Worm (Caenorhabditis elegans) whole organism, L4/young adult: ENCODE data around the gene Y45F10D.6.

Source experiments
- W03F9.2 ChIP-seq: fragments of 150-350 bp; optimal IDR thresholded peaks from 2 replicates; lab custom pipeline; 2014; ENCODE audit warnings: missing biosample characterization, missing genetic modification characterization
- dao-5 ChIP-seq: sonication (generic microtip); optimal IDR thresholded peaks from 2 replicates; lab custom pipeline; 2016; ENCODE audit warnings: missing genotype, missing genetic modification characterization, moderate library complexity, missing compliant biosample characterization
- him-1 ChIP-seq: sonication (generic microtip); optimal IDR thresholded peaks from 2 replicates; lab custom pipeline; 2016; ENCODE audit warnings: missing genotype, missing genetic modification reagents, missing genetic modification characterization, missing compliant biosample characterization

Gene Y45F10D.6

DNA sequence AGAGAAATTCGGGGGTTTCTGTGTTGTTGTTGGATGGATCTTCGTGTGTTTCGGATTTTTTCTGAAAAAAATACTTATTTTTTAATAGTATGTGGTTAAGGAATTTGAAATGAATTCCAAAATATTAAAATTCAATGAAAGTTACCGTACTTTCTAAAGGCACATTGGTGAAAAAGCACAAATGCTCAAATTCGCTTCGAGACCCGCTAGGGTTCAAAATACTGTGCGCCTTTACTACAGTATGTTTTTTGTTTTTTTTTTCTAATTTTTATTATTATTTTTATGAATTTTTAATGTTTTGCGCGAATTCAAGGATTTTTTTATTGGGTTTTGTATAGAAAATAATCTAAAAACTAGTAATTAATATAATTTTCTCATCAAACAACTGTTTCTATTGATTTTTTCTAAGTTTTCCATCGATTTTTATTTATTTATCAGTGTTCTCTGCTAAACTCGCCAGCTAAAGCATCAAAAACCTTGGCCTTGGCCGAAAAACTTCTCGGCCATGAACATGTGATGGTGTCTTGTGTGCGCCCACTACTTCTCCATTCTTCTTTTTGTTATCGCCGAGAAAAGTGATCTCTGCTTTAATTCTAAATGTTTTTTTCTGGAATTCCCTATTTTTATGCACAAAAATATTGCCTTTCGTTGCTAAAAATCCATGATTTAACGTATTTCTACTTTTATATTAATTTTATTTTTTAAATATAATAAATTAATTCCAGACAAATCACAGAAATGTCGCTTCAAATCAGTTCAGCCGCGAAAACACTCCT is 14.3 kb downstream of the Y45F10D.6 start, which contains the start of gene iscu-1:
Gene iscu-1 (plus strand): TSS at position 726 of the 776 bp plus-strand sequence.
- peak; percentile 29 for TF ChIP-seq W03F9.2 (tag; lab: Kevin White, UChicago)
- no peak for TF ChIP-seq dao-5 (tag; lab: Kevin White, UChicago)

DNA sequence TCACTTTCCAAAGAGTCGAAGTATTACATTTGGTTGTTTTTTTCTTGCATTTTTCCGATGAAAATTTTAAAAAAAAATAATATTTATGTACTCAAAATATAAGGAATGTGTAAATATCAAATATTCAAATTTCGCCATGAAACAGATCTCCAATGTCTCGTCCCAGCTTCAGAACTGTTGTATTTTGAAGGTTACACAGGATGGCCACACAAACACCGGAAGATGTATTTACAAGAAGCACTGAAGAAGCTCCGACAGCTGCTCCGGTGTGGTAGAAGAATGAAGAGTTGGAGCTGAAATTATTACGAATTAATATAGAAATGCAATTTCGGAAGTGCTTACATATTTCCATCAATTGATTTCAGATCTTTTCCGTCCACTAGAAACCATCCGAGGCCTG is 15.4 kb downstream of the Y45F10D.6 start:
- TF ChIP-seq dao-5 (tag; lab: Kevin White, UChicago) (no peak), him-1 (tag; lab: Kevin White, UChicago) (no peak), W03F9.2 (tag; lab: Kevin White, UChicago) (no peak)

DNA sequence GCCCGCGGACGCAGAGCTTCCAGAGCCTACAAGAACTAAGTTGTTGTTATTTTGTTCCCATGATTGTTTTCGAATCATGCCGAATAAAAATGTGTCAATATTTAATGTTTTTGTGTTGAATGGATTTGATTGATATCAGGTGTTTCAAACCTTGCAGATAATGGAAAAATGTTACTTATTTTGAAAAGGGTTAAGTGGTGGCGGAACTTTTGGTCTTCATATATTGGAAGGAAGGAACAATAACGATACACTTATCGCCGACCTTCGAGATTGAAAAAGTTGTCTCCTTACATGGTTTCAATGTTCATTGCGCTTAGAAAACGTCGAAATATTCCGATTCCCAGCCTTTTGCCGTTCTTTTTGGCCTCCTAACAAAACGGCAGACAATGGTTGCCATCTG is 19.0 kb downstream of the Y45F10D.6 start, which contains the start of gene gly-10:
Gene gly-10 (plus strand): TSS at position 387 of the 400 bp plus-strand sequence.
- TF ChIP-seq him-1 (tag; lab: Kevin White, UChicago), result no peak
- TF ChIP-seq dao-5 (tag; lab: Kevin White, UChicago), result no peak
- no peak for TF ChIP-seq W03F9.2 (tag; lab: Kevin White, UChicago)

DNA sequence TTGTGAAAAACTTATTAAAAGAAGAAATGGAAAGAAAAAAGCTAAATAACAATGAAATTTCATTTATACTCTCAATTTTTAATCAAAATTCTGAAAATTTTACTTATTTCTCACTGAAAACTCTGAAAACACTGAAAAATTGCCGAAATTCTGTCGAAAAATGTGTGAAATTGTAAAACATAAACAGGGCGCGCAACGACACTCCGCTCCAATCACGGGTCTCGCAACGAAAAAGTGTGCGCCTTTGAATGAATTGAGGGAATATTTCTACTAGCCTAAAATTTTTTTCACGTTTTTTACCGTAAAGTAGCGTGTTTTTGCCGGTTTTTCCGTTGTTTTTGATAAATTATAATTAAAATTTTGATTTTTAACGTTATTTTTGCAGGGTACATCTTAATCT is 20.2 kb downstream of the Y45F10D.6 start, which contains the start of gene rpl-18:
Gene rpl-18 (plus strand): TSS at position 386 of the 400 bp plus-strand sequence.
- TF ChIP-seq him-1 (tag; lab: Kevin White, UChicago) (no peak), W03F9.2 (tag; lab: Kevin White, UChicago) (peak; percentile 74)

DNA sequence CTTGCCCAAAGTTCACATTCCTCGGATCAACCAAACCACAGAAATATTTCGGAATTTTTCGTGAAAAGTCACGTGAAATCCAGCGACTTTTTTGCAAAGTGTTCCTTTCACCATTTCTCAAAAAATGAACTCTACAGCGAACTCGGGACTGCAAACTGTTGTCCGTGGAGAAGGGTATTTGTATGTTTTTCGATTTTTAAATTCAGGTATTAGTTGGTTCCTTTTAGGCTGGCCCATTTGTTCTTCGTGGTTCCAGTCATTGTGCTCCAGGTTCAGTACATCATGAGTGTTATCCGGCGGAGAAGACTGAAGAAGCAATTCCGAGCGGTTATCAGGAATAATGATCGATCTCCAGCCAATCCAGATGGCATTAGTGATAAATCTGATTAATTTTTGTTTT is 21.0 kb downstream of the Y45F10D.6 start:
- TF ChIP-seq dao-5 (tag; lab: Kevin White, UChicago), result no peak
- TF ChIP-seq W03F9.2 (tag; lab: Kevin White, UChicago), result no peak
- no peak for TF ChIP-seq him-1 (tag; lab: Kevin White, UChicago)

DNA sequence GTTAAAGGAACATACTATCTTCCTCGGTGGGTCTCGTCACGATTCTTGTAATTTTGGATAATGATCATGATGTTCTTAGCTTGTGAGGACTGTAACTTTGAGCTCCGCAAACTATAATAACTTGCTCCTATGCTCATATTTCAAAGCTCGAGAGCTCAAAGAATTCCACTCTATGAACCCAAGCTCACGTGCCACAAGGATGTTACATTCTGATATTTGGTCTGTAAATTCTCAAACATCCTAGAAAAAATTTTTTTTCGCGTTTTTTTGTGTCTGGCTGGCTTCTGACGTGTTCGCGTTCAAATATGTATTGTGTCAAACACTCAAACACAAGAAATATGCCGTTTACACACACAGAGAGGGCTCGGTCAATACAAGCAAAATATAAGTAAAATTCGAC is 21.6 kb downstream of the Y45F10D.6 start, which contains the start of gene Y45F10D.16:
Gene Y45F10D.16 (plus strand): TSS at position 301 of the 400 bp plus-strand sequence.
- TF ChIP-seq dao-5 (tag; lab: Kevin White, UChicago) (no peak), him-1 (tag; lab: Kevin White, UChicago) (no peak), W03F9.2 (tag; lab: Kevin White, UChicago) (no peak)

DNA sequence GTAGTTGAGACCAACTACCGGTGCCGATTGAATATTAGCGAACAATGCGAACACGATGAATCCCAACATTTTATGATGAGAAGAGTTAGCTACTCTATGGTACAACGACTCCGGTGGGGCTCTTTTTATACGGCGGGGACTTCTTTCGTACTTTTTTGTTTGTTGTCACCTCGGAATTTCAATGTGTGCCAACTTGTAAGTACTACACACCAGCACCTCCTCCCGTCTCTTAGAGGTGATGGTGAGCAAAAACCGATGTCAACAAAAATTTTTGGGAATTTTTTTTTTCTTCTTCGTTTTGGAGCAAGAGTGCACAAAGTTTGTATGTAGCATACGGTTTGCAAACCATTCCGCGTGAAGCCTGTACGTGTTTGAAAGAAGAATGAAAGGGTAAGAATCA is 23.1 kb downstream of the Y45F10D.6 start, which contains the start of gene Y45F10D.2:
Gene Y45F10D.2 (minus strand): TSS at position 101 of the 400 bp plus-strand sequence.
- TF ChIP-seq him-1 (tag; lab: Kevin White, UChicago) (no peak), W03F9.2 (tag; lab: Kevin White, UChicago) (no peak), dao-5 (tag; lab: Kevin White, UChicago) (no peak)

DNA sequence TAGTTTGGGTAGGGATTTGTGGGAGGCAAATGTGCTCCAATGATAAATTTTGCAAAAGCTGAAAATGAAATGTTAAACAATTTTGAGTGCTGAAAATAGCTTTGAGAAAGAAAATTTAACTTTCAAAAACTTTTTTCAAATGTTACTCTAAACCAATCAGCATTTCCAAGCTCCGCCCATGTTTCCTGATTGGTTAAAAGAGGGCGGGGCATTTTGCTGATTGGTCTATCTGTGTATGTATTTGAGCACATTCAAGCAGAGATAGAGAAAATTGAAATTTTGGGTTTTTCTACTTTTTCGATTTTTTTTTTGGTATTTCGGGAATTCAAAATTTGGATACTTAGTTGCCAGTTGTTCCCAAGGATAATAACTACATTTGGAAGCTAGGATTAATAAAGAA is 33.0 kb downstream of the Y45F10D.6 start:
- TF ChIP-seq W03F9.2 (tag; lab: Kevin White, UChicago), result no peak
- TF ChIP-seq dao-5 (tag; lab: Kevin White, UChicago), result no peak
- TF ChIP-seq him-1 (tag; lab: Kevin White, UChicago), result no peak

DNA sequence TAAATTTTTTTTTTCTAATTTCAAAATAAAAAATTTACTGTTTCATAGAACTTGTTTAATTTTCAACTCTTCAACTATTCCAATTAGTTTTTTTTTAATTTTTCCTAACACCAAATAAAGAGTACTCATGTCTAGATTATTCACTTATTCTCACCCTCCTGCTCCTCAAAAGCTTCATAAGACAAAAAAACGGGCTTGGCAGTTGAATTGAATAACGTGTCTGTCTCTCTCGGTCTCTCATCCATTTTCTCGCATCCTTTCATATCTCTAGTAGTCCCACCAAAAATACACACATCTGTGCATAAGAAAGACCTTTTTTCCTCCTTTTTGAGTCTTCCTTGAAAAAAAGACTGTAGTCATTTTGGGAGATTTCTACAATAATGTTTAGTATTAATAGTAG is 34.3 kb downstream of the Y45F10D.6 start:
- TF ChIP-seq dao-5 (tag; lab: Kevin White, UChicago) (no peak), him-1 (tag; lab: Kevin White, UChicago) (no peak), W03F9.2 (tag; lab: Kevin White, UChicago) (no peak)

DNA sequence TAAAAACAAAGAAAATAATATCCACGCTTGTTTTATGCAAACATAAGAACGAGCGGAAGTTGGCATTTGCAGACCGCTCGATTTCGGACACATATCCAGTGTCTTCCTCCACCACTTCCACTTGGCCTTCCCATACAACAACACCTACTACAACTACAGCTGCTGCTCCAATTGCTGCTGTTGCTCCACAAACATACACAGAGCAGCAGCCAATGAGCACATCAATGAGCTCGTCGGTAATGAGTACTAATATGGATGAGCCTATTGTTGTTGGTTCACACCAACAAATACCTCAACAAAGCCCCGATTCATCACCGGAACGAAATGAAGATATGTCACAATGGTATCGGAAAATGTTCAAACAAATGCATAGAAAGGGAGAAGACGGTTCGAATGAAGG is 42.1 kb downstream of the Y45F10D.6 start:
- TF ChIP-seq him-1 (tag; lab: Kevin White, UChicago) (no peak), dao-5 (tag; lab: Kevin White, UChicago) (no peak), W03F9.2 (tag; lab: Kevin White, UChicago) (no peak)

DNA sequence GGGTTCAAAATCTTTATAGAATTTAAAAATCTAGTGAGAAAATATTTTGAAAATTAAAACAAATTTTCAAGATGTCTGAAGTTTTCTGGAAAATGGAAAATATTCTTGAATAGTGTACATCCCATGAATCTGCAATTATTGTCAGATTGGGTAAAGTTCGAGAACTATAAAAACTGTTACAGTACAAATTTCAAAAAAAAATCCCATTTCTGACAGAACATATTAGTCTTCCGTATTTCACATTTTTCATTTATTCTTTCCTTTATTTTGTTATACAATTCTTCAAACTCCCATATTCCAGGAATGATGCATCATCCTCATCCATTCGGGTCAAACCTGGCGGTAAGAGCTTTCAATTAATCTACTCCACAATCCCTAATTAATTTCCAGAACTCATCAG is 47.7 kb downstream of the Y45F10D.6 start, which contains the start of gene sorb-1:
Gene sorb-1 (plus strand): TSS at position 301 of the 400 bp plus-strand sequence.
- TF ChIP-seq W03F9.2 (tag; lab: Kevin White, UChicago), result no peak
- TF ChIP-seq him-1 (tag; lab: Kevin White, UChicago), result no peak
- no peak for TF ChIP-seq dao-5 (tag; lab: Kevin White, UChicago)

DNA sequence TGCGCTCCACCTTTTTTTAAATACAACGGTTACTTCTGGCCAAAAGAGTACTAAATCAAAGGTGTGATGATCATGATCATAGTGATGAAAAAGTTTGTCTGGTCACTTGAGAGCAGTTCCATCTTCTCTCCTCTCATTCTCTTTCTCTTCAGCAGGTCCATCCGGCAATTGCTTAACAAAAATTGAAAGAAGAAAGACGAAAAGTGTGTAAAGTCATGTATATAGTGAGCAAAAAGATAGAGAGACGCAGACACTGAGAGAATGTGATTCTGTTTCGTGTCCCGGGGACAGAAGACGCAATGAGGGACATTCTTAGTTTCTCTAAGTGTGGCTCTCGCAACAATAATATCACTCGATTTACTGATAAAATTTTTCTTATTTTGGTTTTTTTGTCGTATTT is 48.9 kb downstream of the Y45F10D.6 start:
- TF ChIP-seq dao-5 (tag; lab: Kevin White, UChicago), result no peak
- no peak for TF ChIP-seq W03F9.2 (tag; lab: Kevin White, UChicago)
- TF ChIP-seq him-1 (tag; lab: Kevin White, UChicago), result no peak
